Fruit fly (Drosophila melanogaster): Measurements from ENCODE around the gene kud.

DNA sequence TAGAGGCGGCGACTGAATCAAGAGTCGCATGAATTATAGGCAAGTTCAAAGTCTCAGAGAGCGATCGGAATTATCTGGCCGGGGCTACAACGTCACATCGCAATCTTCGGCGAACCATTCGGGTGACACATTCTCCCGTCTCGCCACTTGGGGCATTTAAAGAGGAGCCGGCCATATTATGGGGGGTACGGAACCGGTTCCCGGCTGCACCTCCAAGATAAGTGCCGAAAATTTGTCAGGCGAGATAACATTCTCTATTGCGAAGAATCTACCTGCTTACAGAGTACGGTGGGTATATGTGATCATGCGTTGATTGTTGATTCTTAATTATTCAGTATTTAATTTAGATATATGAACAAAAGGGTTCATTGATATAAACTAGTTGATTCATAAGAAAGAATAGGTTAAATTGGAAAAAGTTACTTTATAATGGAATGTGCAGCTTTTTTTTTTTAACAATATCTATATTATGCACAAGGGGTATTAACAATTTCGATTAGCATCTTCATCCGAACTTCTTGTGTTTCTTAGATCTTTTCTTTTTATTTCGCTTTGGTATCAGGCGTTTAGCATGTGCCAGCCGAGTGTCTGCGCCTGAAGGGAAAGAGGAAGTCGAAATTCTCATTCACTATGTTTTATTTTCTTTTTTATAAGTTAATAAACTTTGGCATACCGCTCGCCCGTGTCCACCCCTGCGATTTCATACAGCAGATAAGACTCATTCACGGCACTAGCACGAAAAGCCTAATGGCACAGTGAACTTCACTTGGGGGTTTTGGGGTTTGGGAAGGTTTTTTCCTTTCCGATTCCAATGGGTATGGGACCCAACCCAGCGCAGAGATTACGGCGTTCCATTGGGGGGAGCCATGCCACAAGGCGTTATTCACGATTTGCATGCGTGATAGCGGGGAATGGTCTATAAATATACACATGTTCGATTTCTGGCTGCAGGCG, 43.0 kb downstream of the kud start:
- peak; percentile 21 for TF ChIP-seq tai (GFP tag; optimal IDR thresholded peaks at IDR 0.05)
- peak; percentile 86 for TF ChIP-seq OdsH (GFP tag; optimal IDR thresholded peaks at IDR 0.05)
- TF ChIP-seq HLH106 (tag; optimal IDR thresholded peaks at IDR 0.05): no peak
- TF ChIP-seq Abd-B (GFP tag; optimal IDR thresholded peaks at IDR 0.05): no peak
- TF ChIP-seq br (GFP tag; optimal IDR thresholded peaks at IDR 0.05): peak; percentile 48
- no peak for TF ChIP-seq Myc (optimal IDR thresholded peaks at IDR 0.05)
